Worm (Caenorhabditis elegans): ENCODE measurements around the gene fbxc-30.

DNA sequence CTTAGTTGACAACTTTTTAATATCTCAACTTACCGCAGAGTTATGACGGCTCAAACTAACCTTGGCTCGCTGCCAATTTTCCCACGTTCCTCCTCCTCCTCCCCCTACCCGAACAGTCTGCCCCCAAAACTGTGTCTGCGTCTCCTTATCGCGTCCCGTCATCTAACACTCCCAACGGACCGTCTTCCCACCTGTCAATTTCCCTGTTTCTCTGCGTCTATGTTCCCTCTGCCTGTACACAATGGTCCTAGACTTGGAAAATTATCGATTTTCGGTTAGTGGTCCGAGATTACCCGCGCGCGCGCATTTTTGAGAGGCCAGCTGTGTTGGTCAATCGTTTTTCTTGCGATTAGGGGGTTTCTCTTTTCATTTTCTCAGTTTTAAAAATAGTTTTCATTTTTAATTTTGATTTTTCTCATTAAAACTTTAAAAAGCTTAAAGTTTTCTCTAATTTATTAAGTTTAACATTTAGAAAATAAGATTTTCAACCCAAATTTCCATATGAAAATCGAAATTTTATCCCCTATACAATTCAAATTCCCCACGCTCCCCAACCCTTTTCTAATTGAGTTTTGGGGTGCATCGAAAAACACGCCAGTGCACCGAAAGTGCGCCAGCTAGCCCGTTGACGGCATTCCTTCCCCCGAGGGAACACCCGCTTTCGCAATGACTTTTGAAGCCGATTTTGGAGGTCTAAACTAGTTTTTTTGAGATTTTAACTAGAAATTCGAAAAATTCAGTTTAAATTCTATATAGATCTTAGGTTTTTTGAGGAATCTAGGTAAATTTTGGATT lies 44.2 kb upstream of the fbxc-30 start, which contains the start of gene alg-2:
- TF ChIP-seq him-1 (tag; optimal IDR thresholded peaks at IDR 0.05) (no peak), W03F9.2 (tag; optimal IDR thresholded peaks at IDR 0.05) (no peak)
